Worm (Caenorhabditis elegans): Measurements from ENCODE around the gene chil-2.

ce11 chrII:9898744-9899143, 24.3 kb upstream of the chil-2 start:
- TF ChIP-seq pqm-1 (tag; optimal IDR thresholded peaks at IDR 0.05) (no peak), nhr-28 (tag; optimal IDR thresholded peaks at IDR 0.05) (no peak), ceh-82 (tag; optimal IDR thresholded peaks at IDR 0.05) (no peak), nhr-77 (tag; optimal IDR thresholded peaks at IDR 0.05) (no peak), lin-15B (tag; optimal IDR thresholded peaks at IDR 0.05) (no peak), nhr-76 (tag; optimal IDR thresholded peaks at IDR 0.05) (no peak), skn-1 (tag; optimal IDR thresholded peaks at IDR 0.05) (no peak), ztf-11 (tag; optimal IDR thresholded peaks at IDR 0.05) (no peak), nhr-25 (tag; optimal IDR thresholded peaks at IDR 0.05) (no peak), zag-1 (tag; optimal IDR thresholded peaks at IDR 0.05) (no peak), pha-4 (tag; optimal IDR thresholded peaks at IDR 0.05) (no peak), nfya-1 (tag; optimal IDR thresholded peaks at IDR 0.05; ENCODE audit: insufficient read depth) (no peak)

All from whole organism, L3 larva.